Fruit fly (Drosophila melanogaster) whole organism, embryonic: ENCODE measurements around the gene mthl9.

Experiments
- Bdp1 ChIP-seq: fragments of 200-800 bp; sonication (Bioruptor generic); optimal IDR thresholded peaks from 3 replicates; lab custom pipeline; 2016; ENCODE audit warnings: missing biosample characterization, missing genetic modification characterization
- CG10274 ChIP-seq: fragments of 200-800 bp; sonication (Bioruptor generic); optimal IDR thresholded peaks from 3 replicates; lab custom pipeline; 2017; ENCODE audit warnings: missing biosample characterization, mild to moderate bottlenecking, missing genetic modification characterization
- CG10321 ChIP-seq: fragments of 200-800 bp; sonication (Bioruptor generic); IDR thresholded peaks from 2 replicates; pipeline ENCODE4 v1.3.6; 2022; ENCODE audit warnings: missing biosample characterization, missing genetic modification characterization
- CG10979 ChIP-seq: fragments of 200-800 bp; sonication (Bioruptor generic); optimal IDR thresholded peaks from 2 replicates; lab custom pipeline; 2018; ENCODE audit warnings: missing biosample characterization, mild to moderate bottlenecking, missing genetic modification characterization, moderate library complexity
- CG12236 ChIP-seq: fragments of 200-800 bp; sonication (Bioruptor generic); optimal IDR thresholded peaks from 2 replicates; lab custom pipeline; 2016; ENCODE audit warnings: missing biosample characterization, missing genetic modification characterization
- CG14710 ChIP-seq: fragments of 200-800 bp; sonication (Bioruptor generic); optimal IDR thresholded peaks from 3 replicates; lab custom pipeline; 2019; ENCODE audit warnings: missing biosample characterization, mild to moderate bottlenecking, missing genetic modification characterization, moderate library complexity
- CG1529 ChIP-seq: fragments of 200-800 bp; sonication (Bioruptor generic); optimal IDR thresholded peaks from 3 replicates; lab custom pipeline; 2018; ENCODE audit warnings: missing biosample characterization, missing genetic modification characterization
- CG1603 ChIP-seq: fragments of 200-800 bp; sonication (Bioruptor generic); optimal IDR thresholded peaks from 2 replicates; lab custom pipeline; 2019; ENCODE audit warnings: missing biosample characterization, mild to moderate bottlenecking, missing genetic modification characterization, moderate library complexity
- CG16863 ChIP-seq: fragments of 200-800 bp; sonication (Bioruptor generic); optimal IDR thresholded peaks from 3 replicates; lab custom pipeline; 2016; ENCODE audit warnings: missing biosample characterization, missing genetic modification characterization
- CG17912 ChIP-seq: fragments of 200-800 bp; sonication (Bioruptor generic); optimal IDR thresholded peaks from 2 replicates; lab custom pipeline; 2018; ENCODE audit warnings: missing biosample characterization, mild to moderate bottlenecking, missing genetic modification characterization
- CG2199 ChIP-seq: fragments of 200-800 bp; sonication (Bioruptor generic); IDR thresholded peaks from 3 replicates; pipeline ENCODE4 v1.3.6; 2022; ENCODE audit warnings: missing biosample characterization, missing genetic modification characterization
- CG3163 ChIP-seq: fragments of 200-800 bp; sonication (Bioruptor generic); optimal IDR thresholded peaks from 3 replicates; lab custom pipeline; 2016; ENCODE audit warnings: missing biosample characterization, missing genetic modification characterization
- CG32772 ChIP-seq: fragments of 200-800 bp; sonication (Bioruptor generic); IDR thresholded peaks from 2 replicates; pipeline ENCODE4 v1.3.6; 2022; ENCODE audit warnings: missing biosample characterization, missing genetic modification characterization
- CG3281 ChIP-seq: fragments of 200-800 bp; sonication (Bioruptor generic); optimal IDR thresholded peaks from 3 replicates; lab custom pipeline; 2017; ENCODE audit warnings: missing biosample characterization, mild to moderate bottlenecking, missing genetic modification characterization
- CG43689 ChIP-seq: fragments of 200-800 bp; sonication (Bioruptor generic); IDR thresholded peaks from 2 replicates; pipeline ENCODE4 v1.3.6; 2022; ENCODE audit warnings: missing biosample characterization, missing genetic modification characterization
- CG4707 ChIP-seq: fragments of 200-800 bp; sonication (Bioruptor generic); optimal IDR thresholded peaks from 2 replicates; lab custom pipeline; 2018; ENCODE audit warnings: missing biosample characterization, mild to moderate bottlenecking, missing genetic modification characterization, moderate library complexity
- CG4854 ChIP-seq: fragments of 200-800 bp; sonication (Bioruptor generic); optimal IDR thresholded peaks from 2 replicates; lab custom pipeline; 2016; ENCODE audit warnings: missing biosample characterization, missing genetic modification characterization, inconsistent platforms
- CG5180 ChIP-seq: fragments of 200-800 bp; sonication (Bioruptor generic); optimal IDR thresholded peaks from 3 replicates; lab custom pipeline; 2017; ENCODE audit warnings: missing biosample characterization, missing genetic modification characterization, mild to moderate bottlenecking, moderate library complexity, missing genetic modification reagents
- CG5245 ChIP-seq: fragments of 200-800 bp; sonication (Bioruptor generic); optimal IDR thresholded peaks from 3 replicates; lab custom pipeline; 2016; ENCODE audit warnings: missing biosample characterization, missing genetic modification characterization
- CG6791 ChIP-seq: fragments of 200-800 bp; sonication (Bioruptor generic); IDR thresholded peaks from 3 replicates; pipeline ENCODE4 v1.3.6; 2022; ENCODE audit warnings: missing biosample characterization, missing genetic modification characterization; ENCODE audit not compliant: partially characterized antibody
- CG8089 ChIP-seq: fragments of 200-800 bp; sonication (Bioruptor generic); optimal IDR thresholded peaks from 3 replicates; lab custom pipeline; 2016; ENCODE audit warnings: missing biosample characterization, missing genetic modification characterization
- Dp ChIP-seq: fragments of 200-800 bp; sonication (Bioruptor generic); optimal IDR thresholded peaks from 2 replicates; lab custom pipeline; 2018; ENCODE audit warnings: missing biosample characterization, mild to moderate bottlenecking, missing genetic modification characterization, moderate library complexity
- Fer1 ChIP-seq: fragments of 200-800 bp; sonication (Bioruptor generic); optimal IDR thresholded peaks from 2 replicates; lab custom pipeline; 2017; ENCODE audit warnings: missing biosample characterization, mild to moderate bottlenecking, missing genetic modification characterization
- Gug ChIP-seq: fragments of 200-800 bp; sonication (Bioruptor generic); IDR thresholded peaks from 4 replicates; pipeline ENCODE4 v1.3.6; 2022; ENCODE audit warnings: missing biosample characterization, missing genetic modification characterization
- HLH4C ChIP-seq: fragments of 200-800 bp; sonication (Bioruptor generic); IDR thresholded peaks from 3 replicates; pipeline ENCODE4 v1.3.6; 2022; ENCODE audit warnings: missing biosample characterization, missing genetic modification characterization; ENCODE audit not compliant: partially characterized antibody
- MTF-1 ChIP-seq: fragments of 200-800 bp; sonication (Bioruptor generic); optimal IDR thresholded peaks from 2 replicates; lab custom pipeline; 2018; ENCODE audit warnings: missing biosample characterization, mild to moderate bottlenecking, missing genetic modification characterization, borderline replicate concordance
- Mrtf ChIP-seq: fragments of 200-800 bp; sonication (Bioruptor generic); IDR thresholded peaks from 3 replicates; pipeline ENCODE4 v1.3.6; 2022; ENCODE audit warnings: missing biosample characterization, missing genetic modification characterization
- Nf-YC ChIP-seq: fragments of 200-800 bp; optimal IDR thresholded peaks from 3 replicates; lab custom pipeline; 2019; ENCODE audit warnings: missing biosample characterization, mild to moderate bottlenecking, missing genetic modification characterization, moderate library complexity
- Taf1 ChIP-seq: fragments of 200-800 bp; sonication (Bioruptor generic); IDR thresholded peaks from 2 replicates; pipeline ENCODE4 v1.3.6; 2022; ENCODE audit warnings: missing biosample characterization, missing genetic modification characterization
- Vsx1 ChIP-seq: fragments of 200-800 bp; sonication (Bioruptor generic); optimal IDR thresholded peaks from 2 replicates; lab custom pipeline; 2017; ENCODE audit warnings: missing biosample characterization, mild to moderate bottlenecking, missing genetic modification characterization, missing genetic modification reagents
- YL-1 ChIP-seq: fragments of 200-800 bp; sonication (Bioruptor generic); optimal IDR thresholded peaks from 3 replicates; lab custom pipeline; 2017; ENCODE audit warnings: missing biosample characterization, mild to moderate bottlenecking, missing genetic modification characterization
- aop ChIP-seq: fragments of 200-800 bp; sonication (Bioruptor generic); IDR thresholded peaks from 2 replicates; pipeline ENCODE4 v1.3.6; 2022; ENCODE audit warnings: missing biosample characterization, missing genetic modification characterization
- ash1 ChIP-seq: fragments of 200-800 bp; sonication (Bioruptor generic); optimal IDR thresholded peaks from 2 replicates; lab custom pipeline; 2018; ENCODE audit warnings: missing biosample characterization, mild to moderate bottlenecking, missing genetic modification characterization
- bsh ChIP-seq, 2 experiments: fragments of 200-800 bp; sonication (Bioruptor generic); optimal IDR thresholded peaks; 2 replicates each; lab custom pipeline; 2017 to 2018; ENCODE audit warnings: mild to moderate bottlenecking in 2 of 2, missing biosample characterization in 2 of 2, missing genetic modification characterization in 2 of 2, moderate library complexity in 1 of 2
- cad ChIP-seq: fragments of >200 bp; optimal IDR thresholded peaks from 2 replicates; lab custom pipeline; 2017; ENCODE audit warnings: missing biosample characterization, missing genetic modification characterization
- ci ChIP-seq: fragments of 200-800 bp; sonication (Bioruptor generic); IDR thresholded peaks from 3 replicates; pipeline ENCODE4 v1.3.6; 2022; ENCODE audit warnings: missing biosample characterization, missing genetic modification characterization
- emc ChIP-seq: fragments of 200-800 bp; sonication (Bioruptor generic); optimal IDR thresholded peaks from 2 replicates; lab custom pipeline; 2016; ENCODE audit warnings: missing biosample characterization, missing genetic modification characterization
- gsb-n ChIP-seq: fragments of 200-800 bp; sonication (Bioruptor generic); optimal IDR thresholded peaks from 3 replicates; lab custom pipeline; 2018; ENCODE audit warnings: missing biosample characterization, mild to moderate bottlenecking, missing genetic modification characterization
- ken ChIP-seq: fragments of 200-800 bp; sonication (Bioruptor generic); IDR thresholded peaks from 3 replicates; pipeline ENCODE4 v1.3.6; 2022; ENCODE audit warnings: missing biosample characterization, missing genetic modification characterization
- lola ChIP-seq, 3 experiments: fragments of >200 bp in 2 of 3; fragments of 200-800 bp in 1 of 3; sonication (Bioruptor generic) in 1 of 3; optimal IDR thresholded peaks; 2 replicates each; lab custom pipeline; 2017 to 2019; ENCODE audit warnings: missing biosample characterization in 3 of 3, missing genetic modification characterization in 3 of 3, mild to moderate bottlenecking in 1 of 3, moderate library complexity in 1 of 3
- luna ChIP-seq: fragments of 200-800 bp; sonication (Bioruptor generic); optimal IDR thresholded peaks from 2 replicates; lab custom pipeline; 2016; ENCODE audit warnings: missing biosample characterization, missing genetic modification characterization
- mld ChIP-seq: fragments of 200-800 bp; sonication (Bioruptor generic); IDR thresholded peaks from 3 replicates; pipeline ENCODE4 v1.3.6; 2022; ENCODE audit warnings: missing biosample characterization, missing genetic modification characterization; ENCODE audit not compliant: partially characterized antibody
- otp ChIP-seq: fragments of 200-800 bp; sonication (Bioruptor generic); IDR thresholded peaks from 3 replicates; pipeline ENCODE4, ENCODE4 v1.3.6; 2022; ENCODE audit warnings: missing biosample characterization, missing genetic modification characterization
- pan ChIP-seq, 4 experiments: fragments of >200 bp in 3 of 4; fragments of 200-800 bp in 1 of 4; sonication (Bioruptor generic) in 1 of 4; optimal IDR thresholded peaks in 3 of 4; IDR thresholded peaks in 1 of 4; 2 replicates each; pipeline versions ENCODE4 v1.3.6 to Lab custom; 2017 to 2022; ENCODE audit warnings: missing biosample characterization in 2 of 4, missing genetic modification characterization in 2 of 4, mixed read lengths in 1 of 4
- psq ChIP-seq: fragments of 200-800 bp; sonication (Bioruptor generic); optimal IDR thresholded peaks from 2 replicates; lab custom pipeline; 2017; ENCODE audit warnings: missing biosample characterization, missing genetic modification characterization
- pum ChIP-seq: fragments of 200-800 bp; sonication (Bioruptor generic); optimal IDR thresholded peaks from 2 replicates; lab custom pipeline; 2016; ENCODE audit warnings: missing biosample characterization, missing genetic modification characterization
- rib ChIP-seq: fragments of 200-800 bp; sonication (Bioruptor generic); IDR thresholded peaks from 2 replicates; pipeline ENCODE4 v1.3.6; 2022; ENCODE audit warnings: missing biosample characterization, missing genetic modification characterization
- stwl ChIP-seq: fragments of 200-800 bp; sonication (Bioruptor generic); optimal IDR thresholded peaks from 3 replicates; lab custom pipeline; 2018; ENCODE audit warnings: missing biosample characterization, mild to moderate bottlenecking, missing genetic modification characterization, moderate library complexity
- tio ChIP-seq: fragments of 200-800 bp; sonication (Bioruptor generic); optimal IDR thresholded peaks from 2 replicates; lab custom pipeline; 2017; ENCODE audit warnings: missing biosample characterization, missing genetic modification characterization, inconsistent platforms
- trh ChIP-seq: fragments of 200-800 bp; sonication (Bioruptor generic); optimal IDR thresholded peaks from 2 replicates; lab custom pipeline; 2016; ENCODE audit warnings: missing biosample characterization, missing genetic modification characterization

Gene mthl9

dm6 chr3L:329153-329698 lies 2.9 kb downstream of the mthl9 start (continued):
- TF ChIP-seq ken (GFP tag; lab: Robert Waterston, UW) (no peak), CG5180 (no peak), CG1529 (GFP tag; lab: Kevin White, UChicago) (no peak), CG3163 (no peak), CG6791 (peak; percentile 35; the same call in 1 of the 3 replicates), CG14710 (tag; lab: Kevin White, UChicago) (no peak), bsh (GFP tag; optimal IDR thresholded peaks at IDR 0.05; lab: Kevin White, UChicago) (no peak), CG10979 (tag; lab: Kevin White, UChicago) (no peak), stwl (peak; percentile 83), MTF-1 (GFP tag; lab: Kevin White, UChicago) (peak; percentile 17), pan (optimal IDR thresholded peaks at IDR 0.05; lab: Kevin White, UChicago) (no peak), pan (GFP tag; optimal IDR thresholded peaks at IDR 0.05 in 1 of 2, IDR thresholded peaks at IDR 0.05 in 1 of 2) (no peak), CG16863 (GFP tag; lab: Kevin White, UChicago) (no peak), CG32772 (GFP tag; lab: Robert Waterston, UW) (no peak), Gug (GFP tag; lab: Robert Waterston, UW) (no peak), rib (GFP tag; lab: Robert Waterston, UW) (no peak), CG5245 (no peak), CG10321 (no peak), Taf1 (no peak), emc (GFP tag; lab: Kevin White, UChicago) (no peak), Vsx1 (no peak), CG8089 (GFP tag; lab: Kevin White, UChicago) (no peak), pum (GFP tag; lab: Kevin White, UChicago) (no peak), tio (GFP tag; lab: Kevin White, UChicago) (no peak), CG17912 (no peak), trh (no peak), Fer1 (GFP tag; lab: Kevin White, UChicago) (peak; percentile 52), lola (GFP tag; optimal IDR thresholded peaks at IDR 0.05; lab: Kevin White, UChicago) (no peak), ash1 (GFP tag; lab: Kevin White, UChicago) (no peak), aop (GFP tag; lab: Robert Waterston, UW) (no peak), gsb-n (tag; lab: Kevin White, UChicago) (no peak), CG2199 (GFP tag; lab: Robert Waterston, UW) (no peak), CG10274 (GFP tag; lab: Kevin White, UChicago) (no peak), otp (GFP tag; lab: Robert Waterston, UW) (no peak), cad (GFP tag; lab: Kevin White, UChicago) (no peak), CG1603 (tag; lab: Kevin White, UChicago) (peak; percentile 36), Dp (peak; percentile 57), CG3281 (GFP tag; lab: Kevin White, UChicago) (no peak), CG4707 (GFP tag; lab: Kevin White, UChicago) (no peak), mld (GFP tag; lab: Robert Waterston, UW) (no peak), luna (no peak), ci (GFP tag; lab: Robert Waterston, UW) (peak; percentile 31; the same call in 1 of the 3 replicates), YL-1 (GFP tag; lab: Kevin White, UChicago) (no peak), CG12236 (GFP tag; lab: Kevin White, UChicago) (no peak), Mrtf (GFP tag; lab: Robert Waterston, UW) (no peak), CG43689 (no peak), CG4854 (GFP tag; lab: Kevin White, UChicago) (no peak), HLH4C (GFP tag; lab: Robert Waterston, UW) (peak; percentile 22; the same call in 1 of the 3 replicates), Bdp1 (GFP tag; lab: Kevin White, UChicago) (no peak), Nf-YC (peak; percentile 10), psq (GFP tag; lab: Kevin White, UChicago) (no peak)
